Worm (Caenorhabditis elegans) whole organism, young adult: ENCODE data around the gene cht-2.

Source experiments
- B0035.1 ChIP-seq: sonication (generic microtip); optimal IDR thresholded peaks from 2 replicates; lab custom pipeline; 2016; ENCODE audit warnings: missing genetic modification characterization, mild to moderate bottlenecking, missing compliant biosample characterization, missing genotype, missing genetic modification reagents
- attf-6 ChIP-seq: fragments of 200-800 bp; sonication (Bioruptor generic); IDR thresholded peaks from 2 replicates; pipeline ENCODE4 v1.3.6; 2022; ENCODE audit warnings: missing genetic modification reagents, missing genetic modification characterization, missing compliant biosample characterization
- cebp-2 ChIP-seq: fragments of 200-800 bp; sonication (Bioruptor generic); IDR thresholded peaks from 2 replicates; pipeline ENCODE4 v1.3.6; 2022; ENCODE audit warnings: missing genetic modification characterization, missing compliant biosample characterization
- ets-4 ChIP-seq: fragments of 200-800 bp; sonication (Bioruptor generic); optimal IDR thresholded peaks from 2 replicates; lab custom pipeline; 2018; ENCODE audit warnings: mild to moderate bottlenecking, missing genetic modification characterization, missing compliant biosample characterization
- lin-35 ChIP-seq, 3 experiments: fragments of 150-350 bp in 2 of 3; sonication (generic microtip) in 1 of 3; optimal IDR thresholded peaks; 2 replicates each; lab custom pipeline; 2014 to 2018; ENCODE audit warnings: missing biosample characterization in 3 of 3, missing genetic modification characterization in 3 of 3, missing genetic modification reagents in 3 of 3
- nhr-90 ChIP-seq: sonication (generic microtip); optimal IDR thresholded peaks from 2 replicates; lab custom pipeline; 2016; ENCODE audit warnings: missing genotype, mild to moderate bottlenecking, missing genetic modification characterization, missing compliant biosample characterization
- snpc-4 ChIP-seq, 5 experiments: fragments of 150-350 bp in 1 of 5; sonication (generic microtip) in 4 of 5; optimal IDR thresholded peaks; 2 replicates each; lab custom pipeline; 2014 to 2018; ENCODE audit warnings: missing genetic modification characterization in 5 of 5, missing biosample characterization in 3 of 5, antibody characterized with exemption in 2 of 5, mild to moderate bottlenecking in 2 of 5, missing compliant biosample characterization in 2 of 5, missing genotype in 2 of 5, moderate library complexity in 2 of 5, missing genetic modification reagents in 1 of 5

DNA sequence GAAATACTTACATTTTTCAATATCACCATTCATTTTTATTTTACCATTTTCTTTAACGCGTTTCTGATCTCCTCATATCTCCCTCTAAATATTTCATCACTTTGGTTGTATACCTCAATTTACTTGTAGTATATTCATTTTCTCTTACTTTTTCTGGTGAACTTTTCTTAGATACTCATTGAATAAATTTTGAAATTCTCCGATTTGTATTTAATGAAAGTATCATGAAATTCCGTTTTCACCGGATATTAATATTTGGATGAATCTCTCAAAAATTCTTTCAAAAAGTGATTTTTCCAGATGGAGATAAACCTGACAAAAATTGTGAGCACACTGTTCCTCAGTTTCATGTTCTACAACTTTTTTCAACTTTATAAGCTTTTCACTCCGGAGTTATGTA, 2.5 kb upstream of the cht-2 start, which contains the start of gene T13H5.8:
- TF ChIP-seq cebp-2 (GFP tag; lab: Robert Waterston, UW) (no peak), attf-6 (GFP tag; lab: Robert Waterston, UW) (no peak), B0035.1 (tag; lab: Kevin White, UChicago) (no peak), ets-4 (no peak), lin-35 (GFP tag; optimal IDR thresholded peaks at IDR 0.05; lab: Kevin White, UChicago) (no peak), snpc-4 (GFP tag; optimal IDR thresholded peaks at IDR 0.05; lab: Kevin White, UChicago) (no peak), snpc-4 (tag; optimal IDR thresholded peaks at IDR 0.05; lab: Kevin White, UChicago) (no peak), nhr-90 (tag; lab: Kevin White, UChicago) (no peak)
